Worm (Caenorhabditis elegans): ENCODE measurements around the gene T14B4.8.

ce11 chrII:6683663-6684285, 45.4 kb downstream of the T14B4.8 start, which contains the start of gene gyf-1:
- no peak for TF ChIP-seq ceh-36 (tag; optimal IDR thresholded peaks at IDR 0.05)
- TF ChIP-seq hnd-1 (tag; optimal IDR thresholded peaks at IDR 0.05) = no peak
- TF ChIP-seq aly-1 (tag; optimal IDR thresholded peaks at IDR 0.05) = no peak
- no peak for TF ChIP-seq hmbx-1 (tag; optimal IDR thresholded peaks at IDR 0.05)
- TF ChIP-seq ets-7 (tag; optimal IDR thresholded peaks at IDR 0.05) = no peak
